Worm (Caenorhabditis elegans) whole organism, early embryonic: ENCODE data around the gene F45D3.2.

Experiments used
- B0310.2 ChIP-seq: sonication (generic microtip); optimal IDR thresholded peaks from 2 replicates; lab custom pipeline; 2016; ENCODE audit warnings: mild to moderate bottlenecking, missing genetic modification characterization, missing compliant biosample characterization
- F13C5.2 ChIP-seq: sonication (generic microtip); optimal IDR thresholded peaks from 2 replicates; lab custom pipeline; 2017; ENCODE audit warnings: mild to moderate bottlenecking, missing genetic modification characterization, inconsistent platforms, missing compliant biosample characterization
- aly-1 ChIP-seq: sonication (generic microtip); optimal IDR thresholded peaks from 2 replicates; lab custom pipeline; 2016; ENCODE audit warnings: missing genetic modification characterization, missing compliant biosample characterization
- ama-1 ChIP-seq: fragments of 150-350 bp; optimal IDR thresholded peaks from 2 replicates; lab custom pipeline; 2014
- ceh-13 ChIP-seq: fragments of 200-800 bp; sonication (Bioruptor generic); optimal IDR thresholded peaks from 2 replicates; lab custom pipeline; 2018; ENCODE audit warnings: mild to moderate bottlenecking, missing genetic modification characterization, missing compliant biosample characterization
- ceh-36 ChIP-seq: sonication (generic microtip); optimal IDR thresholded peaks from 2 replicates; lab custom pipeline; 2016; ENCODE audit warnings: missing genetic modification characterization, inconsistent platforms, missing compliant biosample characterization
- ets-7 ChIP-seq: sonication (generic microtip); optimal IDR thresholded peaks from 2 replicates; lab custom pipeline; 2016; ENCODE audit warnings: missing genotype, missing genetic modification characterization, missing compliant biosample characterization
- flt-1 ChIP-seq: fragments of 200-800 bp; sonication (Bioruptor generic); IDR thresholded peaks from 2 replicates; pipeline ENCODE4 v1.3.6; 2022; ENCODE audit warnings: missing genetic modification characterization, missing compliant biosample characterization
- hmbx-1 ChIP-seq: sonication (generic microtip); optimal IDR thresholded peaks from 2 replicates; lab custom pipeline; 2016; ENCODE audit warnings: mild to moderate bottlenecking, missing genetic modification characterization, missing compliant biosample characterization
- hmg-4 ChIP-seq: fragments of 200-800 bp; sonication (Bioruptor generic); optimal IDR thresholded peaks from 2 replicates; lab custom pipeline; 2018; ENCODE audit warnings: mild to moderate bottlenecking, missing genetic modification characterization, missing compliant biosample characterization
- hnd-1 ChIP-seq: sonication (generic microtip); optimal IDR thresholded peaks from 2 replicates; lab custom pipeline; 2016; ENCODE audit warnings: missing genetic modification characterization, missing compliant biosample characterization
- pes-1 ChIP-seq: fragments of 200-800 bp; sonication (Bioruptor generic); IDR thresholded peaks from 2 replicates; pipeline ENCODE4 v1.3.6; 2022; ENCODE audit warnings: missing genetic modification reagents, missing genetic modification characterization, missing compliant biosample characterization
- scrt-1 ChIP-seq: fragments of 200-800 bp; sonication (Bioruptor generic); IDR thresholded peaks from 2 replicates; pipeline ENCODE4 v1.3.6; 2022; ENCODE audit warnings: missing genetic modification characterization, missing compliant biosample characterization
- sea-1 ChIP-seq: fragments of 200-800 bp; sonication (Bioruptor generic); conservative IDR thresholded peaks from 2 replicates; pipeline ENCODE4 v1.3.6; 2022; ENCODE audit warnings: missing genetic modification characterization, missing compliant biosample characterization
- tbx-11 ChIP-seq: fragments of 200-800 bp; sonication (Bioruptor generic); IDR thresholded peaks from 2 replicates; pipeline ENCODE4 v1.3.6; 2022; ENCODE audit warnings: missing genetic modification characterization, missing compliant biosample characterization
- tbx-37 ChIP-seq: fragments of 200-800 bp; sonication (Bioruptor generic); conservative IDR thresholded peaks from 2 replicates; pipeline ENCODE4 v1.3.6; 2022; ENCODE audit warnings: missing genetic modification reagents, missing genetic modification characterization, missing compliant biosample characterization
- tra-4 ChIP-seq: sonication (generic microtip); optimal IDR thresholded peaks from 2 replicates; lab custom pipeline; 2017; ENCODE audit warnings: missing genetic modification characterization, missing compliant biosample characterization

F45D3.2 gene

ce11 chrV:12540018-12540417 lies 821 bp upstream of the F45D3.2 start:
- TF ChIP-seq ceh-36 (tag; lab: Kevin White, UChicago) (no peak), flt-1 (GFP tag; lab: Robert Waterston, UW) (no peak), scrt-1 (no peak), ceh-13 (no peak), hmbx-1 (tag; lab: Kevin White, UChicago) (no peak), tbx-11 (GFP tag; lab: Robert Waterston, UW) (no peak), tra-4 (tag; lab: Kevin White, UChicago) (no peak), hnd-1 (tag; lab: Kevin White, UChicago) (no peak), aly-1 (tag; lab: Kevin White, UChicago) (no peak), B0310.2 (tag; lab: Kevin White, UChicago) (no peak), pes-1 (no peak)

DNA sequence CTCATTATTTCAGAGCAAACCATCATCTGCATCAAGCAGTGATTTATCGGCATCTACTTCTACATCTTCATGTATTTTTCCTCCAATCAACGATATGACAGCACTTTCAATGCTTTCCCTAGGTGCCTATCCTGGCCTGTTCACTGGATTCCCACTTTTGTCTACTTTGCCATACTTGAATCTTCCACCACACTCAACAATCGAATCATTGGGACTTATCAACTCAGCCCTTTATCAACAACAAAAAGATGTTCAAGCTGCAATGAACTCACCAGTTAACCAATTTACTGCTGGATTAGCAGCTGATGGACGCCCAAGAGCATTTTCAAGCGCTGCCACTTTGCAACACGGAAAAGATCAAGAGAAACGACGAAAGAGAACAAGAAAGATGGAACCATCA lies 368 bp downstream of the F45D3.2 start:
- TF ChIP-seq hnd-1 (tag; lab: Kevin White, UChicago): no peak
- no peak for TF ChIP-seq ama-1 (lab: Kevin White, UChicago)
- no peak for TF ChIP-seq hmg-4 (GFP tag; lab: Kevin White, UChicago)
- no peak for TF ChIP-seq tbx-11 (GFP tag; lab: Robert Waterston, UW)
- TF ChIP-seq tbx-37 (GFP tag; lab: Robert Waterston, UW): no peak
- TF ChIP-seq scrt-1: no peak
- no peak for TF ChIP-seq B0310.2 (tag; lab: Kevin White, UChicago)
- no peak for TF ChIP-seq tra-4 (tag; lab: Kevin White, UChicago)
- no peak for TF ChIP-seq ceh-36 (tag; lab: Kevin White, UChicago)
- TF ChIP-seq ceh-13: no peak
- TF ChIP-seq flt-1 (GFP tag; lab: Robert Waterston, UW): no peak
- TF ChIP-seq pes-1: no peak
- TF ChIP-seq F13C5.2 (tag; lab: Kevin White, UChicago): no peak
- TF ChIP-seq sea-1 (GFP tag; lab: Robert Waterston, UW): no peak
- no peak for TF ChIP-seq ets-7 (tag; lab: Kevin White, UChicago)

ce11 chrV:12542683-12543319 lies 2.0 kb downstream of the F45D3.2 start:
- TF ChIP-seq pes-1 (no peak), ceh-36 (tag; lab: Kevin White, UChicago) (no peak), tbx-11 (GFP tag; lab: Robert Waterston, UW) (no peak), hnd-1 (tag; lab: Kevin White, UChicago) (no peak), sea-1 (GFP tag; lab: Robert Waterston, UW) (no peak), aly-1 (tag; lab: Kevin White, UChicago) (no peak), tra-4 (tag; lab: Kevin White, UChicago) (no peak), B0310.2 (tag; lab: Kevin White, UChicago) (no peak), ceh-13 (no peak), hmg-4 (GFP tag; lab: Kevin White, UChicago) (no peak), ama-1 (lab: Kevin White, UChicago) (no peak), ets-7 (tag; lab: Kevin White, UChicago) (no peak), hmbx-1 (tag; lab: Kevin White, UChicago) (no peak), F13C5.2 (tag; lab: Kevin White, UChicago) (no peak), flt-1 (GFP tag; lab: Robert Waterston, UW) (no peak), tbx-37 (GFP tag; lab: Robert Waterston, UW) (no peak), scrt-1 (no peak)

DNA sequence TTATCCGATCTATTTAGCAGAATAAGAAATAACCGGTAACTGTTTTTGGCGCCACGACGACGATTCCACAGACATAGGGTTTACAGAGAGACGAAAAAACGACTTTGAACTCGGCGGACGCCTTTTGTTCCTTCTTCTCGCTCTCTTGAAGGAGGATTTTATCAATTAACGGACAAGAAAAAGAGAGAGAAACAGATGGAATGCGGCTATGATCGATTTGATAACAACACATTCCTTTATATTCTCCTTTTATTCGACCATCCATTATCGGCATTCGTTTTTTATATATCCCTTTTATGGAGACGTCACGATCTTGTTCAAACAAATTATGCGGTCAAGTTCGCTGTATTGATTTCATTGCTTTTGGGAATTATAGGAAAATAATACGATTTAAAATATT lies 8.0 kb downstream of the F45D3.2 start:
- no peak for TF ChIP-seq tra-4 (tag; lab: Kevin White, UChicago)
- no peak for TF ChIP-seq ets-7 (tag; lab: Kevin White, UChicago)
- TF ChIP-seq hmg-4 (GFP tag; lab: Kevin White, UChicago): no peak
- TF ChIP-seq aly-1 (tag; lab: Kevin White, UChicago): no peak
- TF ChIP-seq hmbx-1 (tag; lab: Kevin White, UChicago): no peak
- no peak for TF ChIP-seq F13C5.2 (tag; lab: Kevin White, UChicago)
- no peak for TF ChIP-seq ama-1 (lab: Kevin White, UChicago)
- TF ChIP-seq scrt-1: no peak
- TF ChIP-seq ceh-36 (tag; lab: Kevin White, UChicago): no peak
- TF ChIP-seq tbx-11 (GFP tag; lab: Robert Waterston, UW): no peak
- TF ChIP-seq hnd-1 (tag; lab: Kevin White, UChicago): no peak
- no peak for TF ChIP-seq ceh-13
- TF ChIP-seq tbx-37 (GFP tag; lab: Robert Waterston, UW): no peak
- no peak for TF ChIP-seq pes-1
- no peak for TF ChIP-seq sea-1 (GFP tag; lab: Robert Waterston, UW)

DNA sequence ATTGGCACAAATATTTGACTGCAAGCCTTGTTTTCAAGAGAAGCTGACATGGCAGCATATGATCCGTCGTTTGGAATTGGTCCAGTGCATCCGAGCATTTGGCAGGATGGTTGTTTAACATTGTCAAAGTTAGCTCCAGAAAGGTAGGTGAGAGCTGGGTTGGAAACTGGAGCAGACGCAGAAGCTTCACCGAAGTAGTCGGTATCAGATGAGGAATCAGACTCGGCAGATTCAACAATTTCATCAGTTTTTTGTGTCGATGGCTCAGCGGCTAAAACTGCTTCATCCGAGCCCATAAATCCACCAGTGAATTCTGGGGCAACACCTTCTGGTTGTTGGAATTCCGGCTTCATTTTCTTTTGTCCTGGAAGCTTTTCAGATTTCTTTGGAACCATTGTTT lies 8.8 kb downstream of the F45D3.2 start:
- TF ChIP-seq F13C5.2 (tag; lab: Kevin White, UChicago) (no peak), pes-1 (no peak), aly-1 (tag; lab: Kevin White, UChicago) (no peak), tbx-11 (GFP tag; lab: Robert Waterston, UW) (no peak), hmbx-1 (tag; lab: Kevin White, UChicago) (no peak), B0310.2 (tag; lab: Kevin White, UChicago) (no peak), ama-1 (lab: Kevin White, UChicago) (no peak), ets-7 (tag; lab: Kevin White, UChicago) (no peak), flt-1 (GFP tag; lab: Robert Waterston, UW) (no peak), hmg-4 (GFP tag; lab: Kevin White, UChicago) (no peak), scrt-1 (no peak), tra-4 (tag; lab: Kevin White, UChicago) (no peak), tbx-37 (GFP tag; lab: Robert Waterston, UW) (no peak), sea-1 (GFP tag; lab: Robert Waterston, UW) (no peak), ceh-36 (tag; lab: Kevin White, UChicago) (no peak), ceh-13 (no peak), hnd-1 (tag; lab: Kevin White, UChicago) (no peak)

DNA sequence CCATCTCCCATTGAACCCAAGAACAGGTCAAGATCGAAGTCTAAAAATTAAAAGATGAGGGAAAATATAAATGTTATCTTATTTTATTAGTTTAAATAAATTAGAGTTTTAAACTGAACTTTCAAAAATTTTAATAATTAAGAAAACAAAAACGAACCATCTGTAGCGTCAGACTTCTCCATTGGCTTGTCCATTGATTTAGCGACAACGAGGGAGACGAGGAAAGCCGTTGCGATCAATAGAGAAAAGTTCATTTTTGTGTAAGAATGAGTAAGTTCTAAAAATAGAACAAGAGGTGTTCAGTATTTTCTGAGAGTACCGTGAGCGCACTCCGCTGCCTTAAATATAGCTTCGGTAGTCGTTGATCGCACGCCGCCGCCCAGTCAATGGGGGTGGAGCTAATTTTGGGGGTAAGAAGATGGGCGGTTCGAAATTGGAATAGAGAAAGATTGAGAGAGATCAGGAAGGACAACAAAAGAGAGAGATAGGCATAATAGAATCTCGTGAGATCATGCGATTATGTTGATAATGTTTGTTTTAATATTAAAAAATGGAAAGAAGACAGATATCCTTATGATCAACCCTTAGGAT lies 9.3 kb downstream of the F45D3.2 start, which contains the start of gene F45D3.3:
Gene F45D3.3, minus strand, starts transcription at position 350 of the 591 bp plus-strand sequence.
- TF ChIP-seq pes-1 (no peak), tbx-11 (GFP tag; lab: Robert Waterston, UW) (no peak), ceh-13 (no peak), hmbx-1 (tag; lab: Kevin White, UChicago) (no peak), ceh-36 (tag; lab: Kevin White, UChicago) (no peak), F13C5.2 (tag; lab: Kevin White, UChicago) (no peak), tbx-37 (GFP tag; lab: Robert Waterston, UW) (no peak), hmg-4 (GFP tag; lab: Kevin White, UChicago) (no peak), flt-1 (GFP tag; lab: Robert Waterston, UW) (no peak), scrt-1 (no peak), hnd-1 (tag; lab: Kevin White, UChicago) (no peak), tra-4 (tag; lab: Kevin White, UChicago) (no peak), aly-1 (tag; lab: Kevin White, UChicago) (no peak), sea-1 (GFP tag; lab: Robert Waterston, UW) (no peak)
